Worm (Caenorhabditis elegans): ENCODE data around the gene F56A8.3.

F56A8.3 gene

ce11 chrIII:13224395-13224794, 32.3 kb upstream of the F56A8.3 start:
- peak; percentile 96 for TF ChIP-seq tbp1 (GFP tag; optimal IDR thresholded peaks at IDR 0.05)
- peak; percentile 44 for TF ChIP-seq him-1 (tag; optimal IDR thresholded peaks at IDR 0.05)
- TF ChIP-seq K11D2.4 (GFP tag; IDR thresholded peaks at IDR 0.05), result no peak
- TF ChIP-seq dpl-1 (GFP tag; optimal IDR thresholded peaks at IDR 0.05), result no peak
- TF ChIP-seq lin-35 (GFP tag; optimal IDR thresholded peaks at IDR 0.05), result peak in 1 of 3 experiments; percentile 30
- peak; percentile 77 for TF ChIP-seq B0261.1 (tag; optimal IDR thresholded peaks at IDR 0.05)
- peak; percentile 25 for TF ChIP-seq snpc-3.4 (tag; optimal IDR thresholded peaks at IDR 0.05)
- peak; percentile 45; the same call in 1 of the 2 replicates for TF ChIP-seq D2030.7 (GFP tag; IDR thresholded peaks at IDR 0.05)
- no peak for TF ChIP-seq F39B2.1 (GFP tag; IDR thresholded peaks at IDR 0.05)
- no peak for TF ChIP-seq lir-1 (GFP tag; conservative IDR thresholded peaks at IDR 0.05)
- TF ChIP-seq hmg-1.2 (GFP tag; IDR thresholded peaks at IDR 0.05), result peak; percentile 61
- no peak for TF ChIP-seq C17E4.6 (GFP tag; IDR thresholded peaks at IDR 0.05)
- no peak for TF ChIP-seq sea-2 (GFP tag; IDR thresholded peaks at IDR 0.05)
- TF ChIP-seq ztf-18 (tag; optimal IDR thresholded peaks at IDR 0.05), result peak; percentile 24
- no peak for TF ChIP-seq F10E7.11 (tag; optimal IDR thresholded peaks at IDR 0.05)
- TF ChIP-seq lin-26 (GFP tag; IDR thresholded peaks at IDR 0.05), result peak; percentile 81; the same call in 1 of the 2 replicates
- TF ChIP-seq rec-8 (tag; optimal IDR thresholded peaks at IDR 0.05), result peak; percentile 21 to 22
- no peak for TF ChIP-seq cebp-1 (GFP tag; IDR thresholded peaks at IDR 0.05)
- no peak for TF ChIP-seq cebp-1 (tag; optimal IDR thresholded peaks at IDR 0.05)
- TF ChIP-seq lin-54 (GFP tag; optimal IDR thresholded peaks at IDR 0.05), result no peak
- TF ChIP-seq Y53F4B.3 (GFP tag; IDR thresholded peaks at IDR 0.05), result no peak
- peak; percentile 19 for TF ChIP-seq lsy-27 (tag; optimal IDR thresholded peaks at IDR 0.05; ENCODE audit: borderline replicate concordance, insufficient read depth)
- 0 out of 2 replicates have a peak, but pooled peaks have one; percentile 42 for TF ChIP-seq nfyb-1 (GFP tag; IDR thresholded peaks at IDR 0.05)
- TF ChIP-seq ztf-6 (GFP tag; IDR thresholded peaks at IDR 0.05), result no peak
- TF ChIP-seq zfh-2 (GFP tag; conservative IDR thresholded peaks at IDR 0.05), result no peak
- TF ChIP-seq lsl-1 (GFP tag; optimal IDR thresholded peaks at IDR 0.05), result no peak
- TF ChIP-seq madf-10 (tag; optimal IDR thresholded peaks at IDR 0.05), result no peak
- TF ChIP-seq pbrm-1 (GFP tag; IDR thresholded peaks at IDR 0.05), result 0 out of 2 replicates have a peak, but pooled peaks have one; percentile 41
- peak; percentile 30 for TF ChIP-seq snpc-4 (GFP tag; optimal IDR thresholded peaks at IDR 0.05)
- peak in 1 of 4 experiments; percentile 29 for TF ChIP-seq snpc-4 (tag; optimal IDR thresholded peaks at IDR 0.05)
- peak; percentile 38 for TF ChIP-seq snpc-1.3 (tag; optimal IDR thresholded peaks at IDR 0.05; ENCODE audit: insufficient read depth)
- peak; percentile 76 for TF ChIP-seq rpc-1 (optimal IDR thresholded peaks at IDR 0.05)
- peak; percentile 80 for TF ChIP-seq rpc-1 (tag; optimal IDR thresholded peaks at IDR 0.05)
- no peak for TF ChIP-seq somi-1 (GFP tag; optimal IDR thresholded peaks at IDR 0.05)
- TF ChIP-seq die-1 (tag; optimal IDR thresholded peaks at IDR 0.05), result peak; percentile 70
- TF ChIP-seq ceh-27 (GFP tag; optimal IDR thresholded peaks at IDR 0.05), result no peak
- no peak for TF ChIP-seq tlf-1 (GFP tag; optimal IDR thresholded peaks at IDR 0.05)
- TF ChIP-seq F52B5.7 (tag; optimal IDR thresholded peaks at IDR 0.05), result no peak
- peak; percentile 40 for TF ChIP-seq nhr-90 (tag; optimal IDR thresholded peaks at IDR 0.05)
- peak; percentile 72 for TF ChIP-seq F23B12.7 (tag; optimal IDR thresholded peaks at IDR 0.05; ENCODE audit: insufficient read depth)
- no peak for TF ChIP-seq chd-7 (tag; optimal IDR thresholded peaks at IDR 0.05)

All from whole organism, young adult.